Fruit fly (Drosophila melanogaster): ENCODE results near the gene Antp.
A peak's percentile ranks its signal among the peaks of the same experiment; 100 is the strongest.

Gene Antp

dm6 chr3R:7025241-7025640 is 26.2 kb upstream of the Antp start:
- TF ChIP-seq pan (optimal IDR thresholded peaks at IDR 0.05) = no peak
- TF ChIP-seq HLH106 (tag; optimal IDR thresholded peaks at IDR 0.05) = peak; percentile 16
- peak; percentile 0 for TF ChIP-seq ey (GFP tag; optimal IDR thresholded peaks at IDR 0.05)

dm6 chr3R:7024574-7024973 is 25.5 kb upstream of the Antp start:
- no peak for TF ChIP-seq Hr83 (GFP tag; optimal IDR thresholded peaks at IDR 0.05; ENCODE audit: poor library complexity, severe bottlenecking)
- TF ChIP-seq brk (GFP tag; optimal IDR thresholded peaks at IDR 0.05) = peak; percentile 44
- no peak for TF ChIP-seq Rel (GFP tag; optimal IDR thresholded peaks at IDR 0.05)
- TF ChIP-seq Rel (tag; optimal IDR thresholded peaks at IDR 0.05) = no peak
- peak; percentile 2 for TF ChIP-seq dsf (GFP tag; optimal IDR thresholded peaks at IDR 0.05; ENCODE audit: borderline replicate concordance)
- TF ChIP-seq ey (GFP tag; optimal IDR thresholded peaks at IDR 0.05) = peak; percentile 84
- TF ChIP-seq h (GFP tag; optimal IDR thresholded peaks at IDR 0.05) = peak; percentile 79
- TF ChIP-seq CG32264 (GFP tag; optimal IDR thresholded peaks at IDR 0.05) = peak; percentile 49
- peak; percentile 49 for TF ChIP-seq Jra (GFP tag; optimal IDR thresholded peaks at IDR 0.05)
- peak; percentile 13 for TF ChIP-seq CG9705 (GFP tag; optimal IDR thresholded peaks at IDR 0.05)
- TF ChIP-seq Dif (GFP tag; optimal IDR thresholded peaks at IDR 0.05; ENCODE audit: partially characterized antibody) = no peak
- TF ChIP-seq rgr (GFP tag; optimal IDR thresholded peaks at IDR 0.05) = peak; percentile 79
- peak; percentile 12 for TF ChIP-seq dmrt93B (GFP tag; optimal IDR thresholded peaks at IDR 0.05)
- TF ChIP-seq dl (GFP tag; optimal IDR thresholded peaks at IDR 0.05; ENCODE audit: insufficient read depth in 1 of 2, partially characterized antibody in 2 of 2) = no peak
- TF ChIP-seq Hnf4 (GFP tag; optimal IDR thresholded peaks at IDR 0.05) = peak; percentile 81
- peak in 1 of 2 experiments; percentile 73 for TF ChIP-seq foxo (GFP tag; optimal IDR thresholded peaks at IDR 0.05)
- TF ChIP-seq sage (GFP tag; optimal IDR thresholded peaks at IDR 0.05) = no peak
- peak; percentile 16 for TF ChIP-seq CrebA (GFP tag; optimal IDR thresholded peaks at IDR 0.05; ENCODE audit: borderline replicate concordance)
- no peak for TF ChIP-seq usp (GFP tag; optimal IDR thresholded peaks at IDR 0.05)
- peak; percentile 46 for TF ChIP-seq HLH106 (tag; optimal IDR thresholded peaks at IDR 0.05)
- TF ChIP-seq Dfd (GFP tag; optimal IDR thresholded peaks at IDR 0.05) = no peak
- TF ChIP-seq N (GFP tag; optimal IDR thresholded peaks at IDR 0.05) = no peak
- TF ChIP-seq pan (optimal IDR thresholded peaks at IDR 0.05) = no peak
- TF ChIP-seq jim (GFP tag; optimal IDR thresholded peaks at IDR 0.05) = no peak
- TF ChIP-seq Hr78 (GFP tag; optimal IDR thresholded peaks at IDR 0.05) = no peak
- peak; percentile 79 for TF ChIP-seq Sp1 (GFP tag; optimal IDR thresholded peaks at IDR 0.05)
- peak; percentile 71 for TF ChIP-seq woc (GFP tag; optimal IDR thresholded peaks at IDR 0.05)
- peak; percentile 50 for TF ChIP-seq psq (GFP tag; optimal IDR thresholded peaks at IDR 0.05)
- TF ChIP-seq Vsx2 (GFP tag; optimal IDR thresholded peaks at IDR 0.05; ENCODE audit: partially characterized antibody) = no peak
- TF ChIP-seq OdsH (GFP tag; optimal IDR thresholded peaks at IDR 0.05) = peak; percentile 78
- TF ChIP-seq Mio (GFP tag; optimal IDR thresholded peaks at IDR 0.05) = no peak
- TF ChIP-seq Abd-B (GFP tag; optimal IDR thresholded peaks at IDR 0.05) = no peak
- no peak for TF ChIP-seq Myc (optimal IDR thresholded peaks at IDR 0.05)
- TF ChIP-seq sv (GFP tag; optimal IDR thresholded peaks at IDR 0.05) = no peak
- peak; percentile 79 for TF ChIP-seq fru (GFP tag; optimal IDR thresholded peaks at IDR 0.05)
- peak; percentile 83 for TF ChIP-seq br (GFP tag; optimal IDR thresholded peaks at IDR 0.05)
- peak; percentile 2 for TF ChIP-seq tai (GFP tag; optimal IDR thresholded peaks at IDR 0.05)

dm6 chr3R:7011031-7011565 is 12.1 kb upstream of the Antp start:
- no peak for TF ChIP-seq Abd-B (GFP tag; optimal IDR thresholded peaks at IDR 0.05)
- TF ChIP-seq Jra (GFP tag; optimal IDR thresholded peaks at IDR 0.05) = no peak
- no peak for TF ChIP-seq pan (optimal IDR thresholded peaks at IDR 0.05)
- TF ChIP-seq Rel (GFP tag; optimal IDR thresholded peaks at IDR 0.05) = no peak
- no peak for TF ChIP-seq Rel (tag; optimal IDR thresholded peaks at IDR 0.05)
- TF ChIP-seq GATAd (GFP tag; optimal IDR thresholded peaks at IDR 0.05) = no peak

Data from whole organism, wandering third instar larva.